Worm (Caenorhabditis elegans): ENCODE data around the gene F35F10.13.

- TF ChIP-seq him-1 (tag; optimal IDR thresholded peaks at IDR 0.05) (no peak), dao-5 (tag; optimal IDR thresholded peaks at IDR 0.05) (no peak)
These were observed 43.6 kb upstream of the F35F10.13 start, which contains the start of gene C04E12.4 for ce11 chrV:3362475-3362874.
